Worm (Caenorhabditis elegans) whole organism, young adult: ENCODE results near the gene F31B12.3.

Source experiments
- egl-18 ChIP-seq: fragments of 200-800 bp; sonication (Bioruptor generic); IDR thresholded peaks from 2 replicates; pipeline ENCODE4 v1.3.6; 2022; ENCODE audit warnings: missing genetic modification reagents, missing genetic modification characterization, missing compliant biosample characterization
- mes-4 ChIP-seq: sonication (generic microtip); optimal IDR thresholded peaks from 2 replicates; lab custom pipeline; 2016; ENCODE audit warnings: missing genotype, missing genetic modification characterization, missing compliant biosample characterization
- somi-1 ChIP-seq: fragments of 200-800 bp; sonication (Bioruptor generic); optimal IDR thresholded peaks from 2 replicates; lab custom pipeline; 2018; ENCODE audit warnings: mild to moderate bottlenecking, missing genetic modification characterization, missing compliant biosample characterization
- sptf-2 ChIP-seq: fragments of 200-800 bp; sonication (Bioruptor generic); optimal IDR thresholded peaks from 2 replicates; lab custom pipeline; 2018; ENCODE audit warnings: mild to moderate bottlenecking, missing genetic modification characterization, missing compliant biosample characterization
- unc-62 ChIP-seq: fragments of 150-350 bp; optimal IDR thresholded peaks from 2 replicates; lab custom pipeline; 2014; ENCODE audit warnings: missing biosample characterization, missing genetic modification reagents, missing genetic modification characterization
- zim-3 ChIP-seq: sonication (generic microtip); optimal IDR thresholded peaks from 2 replicates; lab custom pipeline; 2017; ENCODE audit warnings: mild to moderate bottlenecking, missing genetic modification characterization, moderate library complexity, missing compliant biosample characterization

DNA sequence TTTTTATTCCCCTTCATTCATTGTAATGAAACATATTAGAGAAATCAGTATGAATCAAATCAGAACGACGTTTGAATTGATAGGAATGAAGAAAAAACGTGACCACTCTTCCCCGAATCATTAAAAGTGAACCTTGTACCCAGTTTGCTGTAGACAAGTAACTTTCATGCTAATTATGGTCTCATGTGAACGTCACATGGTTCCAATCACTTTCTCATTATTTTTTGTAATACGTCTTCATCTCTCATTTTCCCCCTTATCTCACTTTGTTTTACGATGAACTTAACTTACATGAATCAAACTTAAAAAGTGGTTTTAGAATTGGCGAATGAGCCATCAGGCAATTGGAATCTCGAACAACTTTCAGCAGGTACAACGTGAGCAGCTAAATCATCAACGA lies 47.6 kb downstream of the F31B12.3 start:
- TF ChIP-seq egl-18 (GFP tag; lab: Robert Waterston, UW) (no peak), sptf-2 (GFP tag; lab: Kevin White, UChicago) (no peak), unc-62 (GFP tag; lab: Kevin White, UChicago) (no peak), mes-4 (tag; lab: Kevin White, UChicago) (no peak), somi-1 (GFP tag; lab: Kevin White, UChicago) (no peak), zim-3 (tag; lab: Kevin White, UChicago) (no peak)
